Fruit fly (Drosophila melanogaster) whole organism, prepupa: ENCODE results near the gene CG7841.
A peak's percentile ranks its signal among the peaks of the same experiment; 100 is the strongest.

ENCODE experiments used
- Blimp-1 ChIP-seq: fragments of 200-800 bp; sonication (Bioruptor generic); optimal IDR thresholded peaks from 3 replicates; lab custom pipeline; 2017; ENCODE audit warnings: missing biosample characterization, missing genetic modification characterization, mild to moderate bottlenecking, moderate library complexity, missing genetic modification reagents
- CG10669 ChIP-seq: fragments of 200-800 bp; sonication (Bioruptor generic); optimal IDR thresholded peaks from 3 replicates; lab custom pipeline; 2018; ENCODE audit warnings: missing biosample characterization, mild to moderate bottlenecking, missing genetic modification characterization, moderate library complexity
- CG11294 ChIP-seq: fragments of 200-800 bp; sonication (Bioruptor generic); IDR thresholded peaks from 2 replicates; pipeline ENCODE4 v1.3.6; 2022; ENCODE audit warnings: missing biosample characterization, missing genetic modification characterization
- CG11762 ChIP-seq: fragments of 200-800 bp; sonication (Bioruptor generic); optimal IDR thresholded peaks from 3 replicates; lab custom pipeline; 2016; ENCODE audit warnings: missing biosample characterization, missing genetic modification characterization; ENCODE audit not compliant: insufficient read depth
- CG11902 ChIP-seq: fragments of 200-800 bp; sonication (Bioruptor generic); optimal IDR thresholded peaks from 3 replicates; lab custom pipeline; 2016; ENCODE audit warnings: missing biosample characterization, missing genetic modification characterization
- CG15336 ChIP-seq: fragments of 200-800 bp; sonication (Bioruptor generic); IDR thresholded peaks from 2 replicates; pipeline ENCODE4 v1.3.6; 2022; ENCODE audit warnings: missing biosample characterization, missing genetic modification characterization
- CG1621 ChIP-seq: fragments of 200-800 bp; sonication (Bioruptor generic); optimal IDR thresholded peaks from 3 replicates; lab custom pipeline; 2018; ENCODE audit warnings: missing biosample characterization, mild to moderate bottlenecking, missing genetic modification characterization
- CG3032 ChIP-seq: fragments of 200-800 bp; optimal IDR thresholded peaks from 2 replicates; lab custom pipeline; 2019; ENCODE audit warnings: missing biosample characterization, mild to moderate bottlenecking, missing genetic modification characterization, moderate library complexity
- CG31627 ChIP-seq: fragments of 200-800 bp; sonication (Bioruptor generic); optimal IDR thresholded peaks from 3 replicates; lab custom pipeline; 2016; ENCODE audit warnings: missing biosample characterization, missing genetic modification characterization
- CG32006 ChIP-seq: fragments of 200-800 bp; sonication (Bioruptor generic); optimal IDR thresholded peaks from 3 replicates; lab custom pipeline; 2017; ENCODE audit warnings: missing biosample characterization, mild to moderate bottlenecking, missing genetic modification characterization
- CG34406 ChIP-seq: fragments of 200-800 bp; sonication (Bioruptor generic); optimal IDR thresholded peaks from 3 replicates; lab custom pipeline; 2016; ENCODE audit warnings: missing biosample characterization, missing genetic modification characterization
- CG4318 ChIP-seq: fragments of 200-800 bp; sonication (Bioruptor generic); optimal IDR thresholded peaks from 3 replicates; lab custom pipeline; 2017; ENCODE audit warnings: missing biosample characterization, mild to moderate bottlenecking, missing genetic modification characterization
- CG6163 ChIP-seq: fragments of 200-800 bp; sonication (Bioruptor generic); IDR thresholded peaks from 3 replicates; pipeline ENCODE4 v1.3.6; 2022; ENCODE audit warnings: missing biosample characterization, missing genetic modification characterization
- CG6276 ChIP-seq: fragments of 200-800 bp; sonication (Bioruptor generic); optimal IDR thresholded peaks from 2 replicates; lab custom pipeline; 2017; ENCODE audit warnings: missing biosample characterization, mild to moderate bottlenecking, missing genetic modification characterization
- CG6792 ChIP-seq: fragments of 200-800 bp; sonication (Bioruptor generic); optimal IDR thresholded peaks from 3 replicates; lab custom pipeline; 2016; ENCODE audit warnings: missing biosample characterization, missing genetic modification characterization
- CG6808 ChIP-seq: fragments of 200-800 bp; sonication (Bioruptor generic); optimal IDR thresholded peaks from 3 replicates; lab custom pipeline; 2017; ENCODE audit warnings: missing biosample characterization, missing genetic modification characterization, mild to moderate bottlenecking, moderate library complexity, missing genetic modification reagents
- CG6854 ChIP-seq: fragments of 200-800 bp; sonication (Bioruptor generic); optimal IDR thresholded peaks from 2 replicates; lab custom pipeline; 2017; ENCODE audit warnings: missing biosample characterization, mild to moderate bottlenecking, missing genetic modification characterization
- CG7368 ChIP-seq: fragments of 200-800 bp; sonication (Bioruptor generic); optimal IDR thresholded peaks from 3 replicates; lab custom pipeline; 2016; ENCODE audit warnings: missing biosample characterization, missing genetic modification characterization
- CG8319 ChIP-seq: fragments of 200-800 bp; sonication (Bioruptor generic); optimal IDR thresholded peaks from 3 replicates; lab custom pipeline; 2016; ENCODE audit warnings: missing biosample characterization, missing genetic modification characterization
- CG8632 ChIP-seq: fragments of 200-800 bp; sonication (Bioruptor generic); optimal IDR thresholded peaks from 3 replicates; lab custom pipeline; 2016; ENCODE audit warnings: missing biosample characterization, missing genetic modification characterization
- CG9139 ChIP-seq: fragments of 200-800 bp; sonication (Bioruptor generic); optimal IDR thresholded peaks from 3 replicates; lab custom pipeline; 2017; ENCODE audit warnings: missing biosample characterization, mild to moderate bottlenecking, missing genetic modification characterization
- Eip75B ChIP-seq: fragments of 200-800 bp; sonication (Bioruptor generic); optimal IDR thresholded peaks from 3 replicates; lab custom pipeline; 2016; ENCODE audit warnings: missing biosample characterization, missing genetic modification characterization
- Eip78C ChIP-seq: fragments of 200-800 bp; sonication (Bioruptor generic); peaks from one replicate; lab custom pipeline; 2016; ENCODE audit warnings: missing biosample characterization, missing genetic modification characterization
- Hr38 ChIP-seq: sonication (Bioruptor generic); optimal IDR thresholded peaks from 2 replicates; lab custom pipeline; 2016; ENCODE audit warnings: missing biosample characterization, missing genetic modification characterization
- Hr39 ChIP-seq: fragments of 200-800 bp; sonication (Bioruptor generic); optimal IDR thresholded peaks from 2 replicates; lab custom pipeline; 2016; ENCODE audit warnings: missing biosample characterization, missing genetic modification characterization
- Lpt ChIP-seq: fragments of 200-800 bp; sonication (Bioruptor generic); optimal IDR thresholded peaks from 3 replicates; lab custom pipeline; 2016; ENCODE audit warnings: missing biosample characterization, missing genetic modification characterization
- Met ChIP-seq: fragments of 200-800 bp; sonication (Bioruptor generic); optimal IDR thresholded peaks from 3 replicates; lab custom pipeline; 2016; ENCODE audit warnings: missing biosample characterization, missing genetic modification characterization
- OdsH ChIP-seq: fragments of 200-800 bp; sonication (Bioruptor generic); optimal IDR thresholded peaks from 3 replicates; lab custom pipeline; 2016; ENCODE audit warnings: missing biosample characterization, missing genetic modification characterization
- Smox ChIP-seq: fragments of 200-800 bp; sonication (Bioruptor generic); optimal IDR thresholded peaks from 3 replicates; lab custom pipeline; 2016; ENCODE audit warnings: missing biosample characterization, missing genetic modification characterization
- Sox14 ChIP-seq: fragments of 200-800 bp; sonication (Bioruptor generic); optimal IDR thresholded peaks from 3 replicates; lab custom pipeline; 2016; ENCODE audit warnings: missing biosample characterization, missing genetic modification characterization
- acj6 ChIP-seq: fragments of 200-800 bp; sonication (Bioruptor generic); optimal IDR thresholded peaks from 3 replicates; lab custom pipeline; 2016; ENCODE audit warnings: missing biosample characterization, missing genetic modification characterization
- cyc ChIP-seq: fragments of 200-800 bp; sonication (Bioruptor generic); optimal IDR thresholded peaks from 3 replicates; lab custom pipeline; 2016; ENCODE audit warnings: missing biosample characterization, missing genetic modification characterization
- dac ChIP-seq: fragments of 200-800 bp; sonication (Bioruptor generic); optimal IDR thresholded peaks from 2 replicates; lab custom pipeline; 2017; ENCODE audit warnings: missing biosample characterization, mild to moderate bottlenecking, missing genetic modification characterization
- dsx ChIP-seq: fragments of 200-800 bp; optimal IDR thresholded peaks from 3 replicates; lab custom pipeline; 2019; ENCODE audit warnings: missing biosample characterization, mild to moderate bottlenecking, missing genetic modification characterization, moderate library complexity; ENCODE audit not compliant: poor library complexity, severe bottlenecking
- eg ChIP-seq: fragments of 200-800 bp; sonication (Bioruptor generic); IDR thresholded peaks from 3 replicates; pipeline ENCODE4 v1.3.6; 2022; ENCODE audit warnings: missing biosample characterization, missing genetic modification characterization
- esn ChIP-seq: fragments of 200-800 bp; sonication (Bioruptor generic); optimal IDR thresholded peaks from 2 replicates; lab custom pipeline; 2016; ENCODE audit warnings: missing biosample characterization, mild to moderate bottlenecking, missing genetic modification characterization, moderate library complexity
- fd85E ChIP-seq: fragments of 200-800 bp; sonication (Bioruptor generic); optimal IDR thresholded peaks from 3 replicates; lab custom pipeline; 2016; ENCODE audit warnings: missing biosample characterization, missing genetic modification characterization
- fkh ChIP-seq: fragments of 200-800 bp; sonication (Bioruptor generic); optimal IDR thresholded peaks from 3 replicates; lab custom pipeline; 2017; ENCODE audit warnings: missing biosample characterization, mild to moderate bottlenecking, missing genetic modification characterization, moderate library complexity
- lz ChIP-seq: fragments of 200-800 bp; sonication (Bioruptor generic); optimal IDR thresholded peaks from 3 replicates; lab custom pipeline; 2016; ENCODE audit warnings: missing biosample characterization, missing genetic modification characterization
- net ChIP-seq: fragments of 200-800 bp; sonication (Bioruptor generic); optimal IDR thresholded peaks from 3 replicates; lab custom pipeline; 2016; ENCODE audit warnings: missing biosample characterization, missing genetic modification characterization
- pdm3 ChIP-seq: fragments of 200-800 bp; sonication (Bioruptor generic); optimal IDR thresholded peaks from 3 replicates; lab custom pipeline; 2016; ENCODE audit warnings: missing biosample characterization, missing genetic modification characterization
- salr ChIP-seq, 2 experiments: fragments of 200-800 bp; sonication (Bioruptor generic); optimal IDR thresholded peaks; 3 replicates each; lab custom pipeline; 2016 to 2018; ENCODE audit warnings: missing biosample characterization in 2 of 2, missing genetic modification characterization in 2 of 2, mild to moderate bottlenecking in 1 of 2
- spab ChIP-seq: fragments of 200-800 bp; sonication (Bioruptor generic); optimal IDR thresholded peaks from 2 replicates; lab custom pipeline; 2017; ENCODE audit warnings: missing biosample characterization, mild to moderate bottlenecking, missing genetic modification characterization, missing genetic modification reagents
- ss ChIP-seq, 2 experiments: fragments of 200-800 bp; sonication (Bioruptor generic); optimal IDR thresholded peaks; 2 replicates in 1 of 2; 3 replicates in 1 of 2; lab custom pipeline; 2017 to 2018; ENCODE audit warnings: mild to moderate bottlenecking in 2 of 2, missing biosample characterization in 2 of 2, missing genetic modification characterization in 2 of 2, moderate library complexity in 1 of 2
- svp ChIP-seq: fragments of 200-800 bp; sonication (Bioruptor generic); peaks from one replicate; lab custom pipeline; 2016; ENCODE audit warnings: missing biosample characterization, missing genetic modification characterization
- vri ChIP-seq: fragments of 200-800 bp; sonication (Bioruptor generic); optimal IDR thresholded peaks from 3 replicates; lab custom pipeline; 2016; ENCODE audit warnings: missing biosample characterization, mild to moderate bottlenecking, missing genetic modification characterization

The CG7841 gene

DNA sequence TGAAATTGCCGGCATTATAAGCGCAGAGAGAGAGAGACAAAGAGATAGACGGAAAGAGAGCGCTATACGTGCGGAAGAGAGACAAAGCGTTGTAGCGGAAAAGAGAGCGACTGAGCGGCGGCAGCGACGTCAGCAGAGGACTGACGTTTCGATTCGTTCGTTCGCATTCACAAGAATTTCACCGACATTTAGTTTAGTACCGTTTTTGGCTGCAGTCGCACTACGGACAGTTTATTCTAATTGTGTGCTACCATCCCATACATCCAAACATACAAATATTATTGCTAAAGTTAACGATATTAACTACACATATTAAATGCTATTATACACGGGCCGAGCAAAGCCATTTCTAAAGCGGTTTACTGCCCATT is 27.2 kb upstream of the CG7841 start, which contains the start of gene CrebA:
Gene CrebA, plus strand, starts transcription at position 168 of the 371 bp plus-strand sequence.
- no peak for TF ChIP-seq CG3032 (tag; lab: Kevin White, UChicago)
- TF ChIP-seq eg (GFP tag; lab: Robert Waterston, UW): peak; percentile 13; the same call in 2 of the 3 replicates
- TF ChIP-seq CG6163 (GFP tag; lab: Robert Waterston, UW): peak; percentile 18; the same call in 1 of the 3 replicates
- no peak for TF ChIP-seq CG11762 (GFP tag; lab: Kevin White, UChicago)
- TF ChIP-seq CG1621 (tag; lab: Kevin White, UChicago): peak; percentile 17

dm6 chr3L:15534274-15535227 is 26.5 kb upstream of the CG7841 start:
- TF ChIP-seq CG6854 (GFP tag; lab: Kevin White, UChicago): no peak
- peak; percentile 77 for TF ChIP-seq cyc (GFP tag; lab: Kevin White, UChicago)
- peak; percentile 44 for TF ChIP-seq CG7368 (GFP tag; lab: Kevin White, UChicago)
- TF ChIP-seq lz (GFP tag; lab: Kevin White, UChicago): peak; percentile 79
- peak; percentile 90 for TF ChIP-seq CG32006 (GFP tag; lab: Kevin White, UChicago)
- TF ChIP-seq CG10669 (GFP tag; lab: Kevin White, UChicago): peak; percentile 60
- TF ChIP-seq Smox (GFP tag; lab: Kevin White, UChicago): peak; percentile 80
- TF ChIP-seq CG9139 (GFP tag; lab: Kevin White, UChicago): peak; percentile 51
- TF ChIP-seq fkh (GFP tag; lab: Kevin White, UChicago): peak; percentile 23
- TF ChIP-seq Lpt (GFP tag; lab: Kevin White, UChicago): peak; percentile 48
- peak; percentile 28; the same call in 1 of the 2 replicates for TF ChIP-seq CG15336
- TF ChIP-seq Eip78C (GFP tag; lab: Kevin White, UChicago): peak; percentile 95
- peak; percentile 70 for TF ChIP-seq dac (GFP tag; lab: Kevin White, UChicago)
- TF ChIP-seq Sox14 (GFP tag; lab: Kevin White, UChicago): peak; percentile 77
- TF ChIP-seq CG6792: peak; percentile 71
- TF ChIP-seq net (GFP tag; lab: Kevin White, UChicago): peak; percentile 79
- TF ChIP-seq CG4318: peak; percentile 60
- TF ChIP-seq CG34406: peak; percentile 76
- TF ChIP-seq acj6 (GFP tag; lab: Kevin White, UChicago): peak; percentile 76
- TF ChIP-seq CG31627: peak; percentile 79
- peak; percentile 19 to 86 for TF ChIP-seq salr (GFP tag; optimal IDR thresholded peaks at IDR 0.05; lab: Kevin White, UChicago)
- TF ChIP-seq pdm3 (GFP tag; lab: Kevin White, UChicago): peak; percentile 79
- TF ChIP-seq dsx (GFP tag; lab: Kevin White, UChicago): peak; percentile 11
- TF ChIP-seq CG6808: peak; percentile 78
- no peak for TF ChIP-seq Hr38 (GFP tag; lab: Kevin White, UChicago)
- TF ChIP-seq svp (GFP tag; lab: Kevin White, UChicago): peak; percentile 93
- TF ChIP-seq CG6163 (GFP tag; lab: Robert Waterston, UW): peak; percentile 8; the same call in 1 of the 3 replicates
- TF ChIP-seq CG1621 (tag; lab: Kevin White, UChicago): peak; percentile 64
- TF ChIP-seq OdsH: peak; percentile 81
- peak; percentile 57 to 75 for TF ChIP-seq ss (GFP tag; optimal IDR thresholded peaks at IDR 0.05; lab: Kevin White, UChicago)
- TF ChIP-seq CG11294: peak; percentile 37; the same call in 1 of the 2 replicates
- peak; percentile 24 for TF ChIP-seq vri
- peak; percentile 34 for TF ChIP-seq Blimp-1 (GFP tag; lab: Kevin White, UChicago)
- TF ChIP-seq spab (GFP tag; lab: Kevin White, UChicago): peak; percentile 70
- TF ChIP-seq fd85E (GFP tag; lab: Kevin White, UChicago): no peak
- TF ChIP-seq CG11902: peak; percentile 32
- peak; percentile 81 for TF ChIP-seq CG6276 (GFP tag; lab: Kevin White, UChicago)
- peak; percentile 76 for TF ChIP-seq Eip75B (GFP tag; lab: Kevin White, UChicago)
- TF ChIP-seq CG8319 (GFP tag; lab: Kevin White, UChicago): peak; percentile 44
- peak; percentile 77 for TF ChIP-seq CG8632
- peak; percentile 75 for TF ChIP-seq Met (GFP tag; lab: Kevin White, UChicago)
- TF ChIP-seq CG11762 (GFP tag; lab: Kevin White, UChicago): peak; percentile 58
- TF ChIP-seq esn: peak; percentile 87
- peak; percentile 81 for TF ChIP-seq Hr39
